Fruit fly (Drosophila melanogaster) whole organism, embryonic: ENCODE measurements around the gene bora.

ENCODE experiments used
- Atf3 ChIP-seq: fragments of 200-800 bp; sonication (Bioruptor generic); optimal IDR thresholded peaks from 3 replicates; lab custom pipeline; 2016; ENCODE audit warnings: missing biosample characterization, missing genetic modification characterization
- Bdp1 ChIP-seq: fragments of 200-800 bp; sonication (Bioruptor generic); optimal IDR thresholded peaks from 3 replicates; lab custom pipeline; 2016; ENCODE audit warnings: missing biosample characterization, missing genetic modification characterization
- Bgb ChIP-seq: fragments of 200-800 bp; sonication (Bioruptor generic); IDR thresholded peaks from 2 replicates; pipeline ENCODE4 v1.3.6; 2022; ENCODE audit warnings: missing biosample characterization, missing genetic modification characterization; ENCODE audit not compliant: partially characterized antibody
- CG10267 ChIP-seq: fragments of 200-800 bp; sonication (Bioruptor generic); optimal IDR thresholded peaks from 2 replicates; lab custom pipeline; 2018; ENCODE audit warnings: missing biosample characterization, mild to moderate bottlenecking, missing genetic modification characterization, moderate library complexity
- CG11560 ChIP-seq: fragments of 200-800 bp; sonication (Bioruptor generic); IDR thresholded peaks from 3 replicates; pipeline ENCODE4 v1.3.6; 2022; ENCODE audit warnings: missing biosample characterization, missing genetic modification characterization
- CG13424 ChIP-seq: fragments of 200-800 bp; sonication (Bioruptor generic); optimal IDR thresholded peaks from 2 replicates; lab custom pipeline; 2019; ENCODE audit warnings: missing biosample characterization, mild to moderate bottlenecking, missing genetic modification characterization, moderate library complexity
- CG14014 ChIP-seq: fragments of 200-800 bp; sonication (Bioruptor generic); IDR thresholded peaks from 2 replicates; pipeline ENCODE4 v1.3.6; 2022; ENCODE audit warnings: missing biosample characterization, missing genetic modification characterization
- CG14860 ChIP-seq: fragments of 200-800 bp; sonication (Bioruptor generic); IDR thresholded peaks from 3 replicates; pipeline ENCODE4 v1.3.6; 2022; ENCODE audit warnings: missing biosample characterization, missing genetic modification characterization; ENCODE audit not compliant: partially characterized antibody
- CG16813 ChIP-seq: fragments of 200-800 bp; sonication (Bioruptor generic); IDR thresholded peaks from 3 replicates; pipeline ENCODE4 v1.3.6; 2022; ENCODE audit warnings: missing biosample characterization, missing genetic modification characterization; ENCODE audit not compliant: partially characterized antibody
- CG17612 ChIP-seq: fragments of 200-800 bp; sonication (Bioruptor generic); IDR thresholded peaks from 2 replicates; pipeline ENCODE4 v1.3.6; 2022; ENCODE audit warnings: missing biosample characterization, missing genetic modification characterization
- CG33213 ChIP-seq: fragments of 200-800 bp; sonication (Bioruptor generic); optimal IDR thresholded peaks from 3 replicates; lab custom pipeline; 2016; ENCODE audit warnings: missing biosample characterization, missing genetic modification characterization
- CG5180 ChIP-seq: fragments of 200-800 bp; sonication (Bioruptor generic); optimal IDR thresholded peaks from 3 replicates; lab custom pipeline; 2017; ENCODE audit warnings: missing biosample characterization, missing genetic modification characterization, mild to moderate bottlenecking, moderate library complexity, missing genetic modification reagents
- CG6254 ChIP-seq: fragments of 200-800 bp; sonication (Bioruptor generic); optimal IDR thresholded peaks from 3 replicates; lab custom pipeline; 2017; ENCODE audit warnings: mild to moderate bottlenecking, missing biosample characterization, missing genetic modification reagents, missing genetic modification characterization
- CG6272 ChIP-seq: fragments of 200-800 bp; sonication (Bioruptor generic); IDR thresholded peaks from 2 replicates; pipeline ENCODE4 v1.3.6; 2022; ENCODE audit warnings: missing biosample characterization, missing genetic modification characterization
- CG6791 ChIP-seq: fragments of 200-800 bp; sonication (Bioruptor generic); IDR thresholded peaks from 3 replicates; pipeline ENCODE4 v1.3.6; 2022; ENCODE audit warnings: missing biosample characterization, missing genetic modification characterization; ENCODE audit not compliant: partially characterized antibody
- CG7556 ChIP-seq: fragments of 200-800 bp; sonication (Bioruptor generic); optimal IDR thresholded peaks from 2 replicates; lab custom pipeline; 2017; ENCODE audit warnings: missing biosample characterization, mild to moderate bottlenecking, missing genetic modification characterization
- Dll ChIP-seq: fragments of 200-800 bp; sonication (Bioruptor generic); IDR thresholded peaks from 4 replicates; pipeline ENCODE4 v1.3.6; 2022; ENCODE audit warnings: missing biosample characterization, missing genetic modification characterization; ENCODE audit not compliant: partially characterized antibody
- Doc3 ChIP-seq: fragments of 200-800 bp; sonication (Bioruptor generic); IDR thresholded peaks from 3 replicates; pipeline ENCODE4 v1.3.6; 2022; ENCODE audit warnings: missing biosample characterization, missing genetic modification characterization; ENCODE audit not compliant: partially characterized antibody
- Gug ChIP-seq: fragments of 200-800 bp; sonication (Bioruptor generic); IDR thresholded peaks from 4 replicates; pipeline ENCODE4 v1.3.6; 2022; ENCODE audit warnings: missing biosample characterization, missing genetic modification characterization
- HLH4C ChIP-seq: fragments of 200-800 bp; sonication (Bioruptor generic); IDR thresholded peaks from 3 replicates; pipeline ENCODE4 v1.3.6; 2022; ENCODE audit warnings: missing biosample characterization, missing genetic modification characterization; ENCODE audit not compliant: partially characterized antibody
- HLHmδ ChIP-seq: fragments of 200-800 bp; sonication (Bioruptor generic); optimal IDR thresholded peaks from 2 replicates; lab custom pipeline; 2018; ENCODE audit warnings: missing biosample characterization, mild to moderate bottlenecking, missing genetic modification characterization, moderate library complexity
- Hmr ChIP-seq: fragments of 200-800 bp; sonication (Bioruptor generic); optimal IDR thresholded peaks from 3 replicates; lab custom pipeline; 2017; ENCODE audit warnings: mild to moderate bottlenecking, missing biosample characterization, missing genetic modification reagents, missing genetic modification characterization
- Lhr ChIP-seq: fragments of 200-800 bp; sonication (Bioruptor generic); optimal IDR thresholded peaks from 3 replicates; lab custom pipeline; 2017; ENCODE audit warnings: mild to moderate bottlenecking, missing biosample characterization, missing genetic modification reagents, missing genetic modification characterization
- Lpt ChIP-seq: fragments of >200 bp; optimal IDR thresholded peaks from 2 replicates; lab custom pipeline; 2018; ENCODE audit warnings: missing biosample characterization, missing genetic modification characterization
- MTF-1 ChIP-seq: fragments of 200-800 bp; sonication (Bioruptor generic); optimal IDR thresholded peaks from 2 replicates; lab custom pipeline; 2018; ENCODE audit warnings: missing biosample characterization, mild to moderate bottlenecking, missing genetic modification characterization, borderline replicate concordance
- Nf-YC ChIP-seq: fragments of 200-800 bp; optimal IDR thresholded peaks from 3 replicates; lab custom pipeline; 2019; ENCODE audit warnings: missing biosample characterization, mild to moderate bottlenecking, missing genetic modification characterization, moderate library complexity
- Xrp1 ChIP-seq: fragments of 200-800 bp; sonication (Bioruptor generic); IDR thresholded peaks from 2 replicates; pipeline ENCODE4 v1.3.6; 2022; ENCODE audit warnings: missing biosample characterization, missing genetic modification characterization
- chinmo ChIP-seq: fragments of 200-800 bp; sonication (Bioruptor generic); IDR thresholded peaks from 4 replicates; pipeline ENCODE4 v1.3.6; 2022; ENCODE audit warnings: missing biosample characterization, missing genetic modification characterization; ENCODE audit not compliant: partially characterized antibody
- chn ChIP-seq: fragments of 200-800 bp; sonication (Bioruptor generic); optimal IDR thresholded peaks from 2 replicates; lab custom pipeline; 2016; ENCODE audit warnings: missing biosample characterization, missing genetic modification characterization
- da ChIP-seq: fragments of 200-800 bp; sonication (Bioruptor generic); optimal IDR thresholded peaks from 2 replicates; lab custom pipeline; 2016; ENCODE audit warnings: missing biosample characterization, missing genetic modification characterization
- emc ChIP-seq: fragments of 200-800 bp; sonication (Bioruptor generic); optimal IDR thresholded peaks from 2 replicates; lab custom pipeline; 2016; ENCODE audit warnings: missing biosample characterization, missing genetic modification characterization
- eyg ChIP-seq: fragments of 200-800 bp; sonication (Bioruptor generic); optimal IDR thresholded peaks from 3 replicates; lab custom pipeline; 2016; ENCODE audit warnings: missing biosample characterization, missing genetic modification characterization
- insv ChIP-seq, 2 experiments: fragments of 200-800 bp; sonication (Bioruptor generic); optimal IDR thresholded peaks; 3 replicates each; lab custom pipeline; 2016 to 2018; ENCODE audit warnings: missing biosample characterization in 2 of 2, missing genetic modification characterization in 2 of 2
- inv ChIP-seq: fragments of 200-800 bp; sonication (Bioruptor generic); IDR thresholded peaks from 2 replicates; pipeline ENCODE4 v1.3.6; 2022; ENCODE audit warnings: missing biosample characterization, missing genetic modification characterization; ENCODE audit not compliant: partially characterized antibody
- mld ChIP-seq: fragments of 200-800 bp; sonication (Bioruptor generic); IDR thresholded peaks from 3 replicates; pipeline ENCODE4 v1.3.6; 2022; ENCODE audit warnings: missing biosample characterization, missing genetic modification characterization; ENCODE audit not compliant: partially characterized antibody
- p53 ChIP-seq: fragments of 200-800 bp; sonication (Bioruptor generic); optimal IDR thresholded peaks from 2 replicates; lab custom pipeline; 2016; ENCODE audit warnings: missing biosample characterization, missing genetic modification characterization
- pan ChIP-seq, 4 experiments: fragments of >200 bp in 3 of 4; fragments of 200-800 bp in 1 of 4; sonication (Bioruptor generic) in 1 of 4; optimal IDR thresholded peaks in 3 of 4; IDR thresholded peaks in 1 of 4; 2 replicates each; pipeline versions ENCODE4 v1.3.6 to Lab custom; 2017 to 2022; ENCODE audit warnings: missing biosample characterization in 2 of 4, missing genetic modification characterization in 2 of 4, mixed read lengths in 1 of 4
- pros ChIP-seq: fragments of 200-800 bp; sonication (Bioruptor generic); optimal IDR thresholded peaks from 3 replicates; lab custom pipeline; 2019; ENCODE audit warnings: missing biosample characterization, mild to moderate bottlenecking, missing genetic modification characterization, moderate library complexity
- repo ChIP-seq: fragments of 200-800 bp; sonication (Bioruptor generic); optimal IDR thresholded peaks from 2 replicates; lab custom pipeline; 2016; ENCODE audit warnings: missing biosample characterization, missing genetic modification characterization
- ro ChIP-seq: fragments of 200-800 bp; sonication (Bioruptor generic); IDR thresholded peaks from 2 replicates; pipeline ENCODE4 v1.3.6; 2022; ENCODE audit warnings: missing biosample characterization, missing genetic modification characterization
- seq ChIP-seq: fragments of 200-800 bp; sonication (Bioruptor generic); IDR thresholded peaks from 2 replicates; pipeline ENCODE4 v1.3.6; 2022; ENCODE audit warnings: missing biosample characterization, missing genetic modification characterization
- tio ChIP-seq: fragments of 200-800 bp; sonication (Bioruptor generic); optimal IDR thresholded peaks from 2 replicates; lab custom pipeline; 2017; ENCODE audit warnings: missing biosample characterization, missing genetic modification characterization, inconsistent platforms
- trh ChIP-seq: fragments of 200-800 bp; sonication (Bioruptor generic); optimal IDR thresholded peaks from 2 replicates; lab custom pipeline; 2016; ENCODE audit warnings: missing biosample characterization, missing genetic modification characterization
- vnd ChIP-seq: fragments of 200-800 bp; sonication (Bioruptor generic); IDR thresholded peaks from 3 replicates; pipeline ENCODE4 v1.3.6; 2022; ENCODE audit warnings: missing biosample characterization, missing genetic modification characterization; ENCODE audit not compliant: partially characterized antibody
- zen2 ChIP-seq: fragments of 200-800 bp; sonication (Bioruptor generic); IDR thresholded peaks from 3 replicates; pipeline ENCODE4 v1.3.6; 2022; ENCODE audit warnings: missing biosample characterization, missing genetic modification characterization; ENCODE audit not compliant: partially characterized antibody

bora gene

DNA sequence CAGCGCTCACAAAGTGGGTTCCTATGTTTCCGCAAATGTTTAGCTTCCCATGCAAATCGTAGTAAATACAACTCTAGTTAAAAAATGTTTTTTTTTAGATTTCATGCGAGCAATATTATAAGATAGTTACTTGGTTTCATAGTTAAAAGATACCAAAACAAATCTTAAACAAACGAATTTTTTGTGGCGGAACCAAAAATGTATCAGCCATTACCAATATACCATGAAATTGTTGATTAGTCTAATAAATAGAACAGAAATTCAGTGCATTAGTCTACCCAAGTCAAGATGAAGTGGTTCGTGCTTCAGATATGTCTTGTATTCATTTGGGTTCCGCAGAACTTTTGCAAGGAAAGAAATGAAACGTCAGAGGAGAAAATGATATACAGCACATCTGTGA lies 10.9 kb upstream of the bora start, which contains the start of gene CG32199:
CG32199 (plus strand) TSS at position 301 of the 400 bp plus-strand sequence.
- TF ChIP-seq tio (GFP tag; lab: Kevin White, UChicago) (no peak), CG17612 (GFP tag; lab: Robert Waterston, UW) (no peak), emc (GFP tag; lab: Kevin White, UChicago) (no peak), MTF-1 (GFP tag; lab: Kevin White, UChicago) (no peak), CG6791 (GFP tag; lab: Robert Waterston, UW) (no peak), CG7556 (no peak), CG11560 (tag; lab: Robert Waterston, UW) (no peak), chinmo (GFP tag; lab: Robert Waterston, UW) (no peak), CG5180 (no peak), Lpt (GFP tag; lab: Kevin White, UChicago) (no peak), chn (GFP tag; lab: Kevin White, UChicago) (no peak), trh (no peak), CG13424 (no peak), pros (no peak), vnd (GFP tag; lab: Robert Waterston, UW) (no peak), Atf3 (GFP tag; lab: Kevin White, UChicago) (no peak), CG6272 (no peak)

DNA sequence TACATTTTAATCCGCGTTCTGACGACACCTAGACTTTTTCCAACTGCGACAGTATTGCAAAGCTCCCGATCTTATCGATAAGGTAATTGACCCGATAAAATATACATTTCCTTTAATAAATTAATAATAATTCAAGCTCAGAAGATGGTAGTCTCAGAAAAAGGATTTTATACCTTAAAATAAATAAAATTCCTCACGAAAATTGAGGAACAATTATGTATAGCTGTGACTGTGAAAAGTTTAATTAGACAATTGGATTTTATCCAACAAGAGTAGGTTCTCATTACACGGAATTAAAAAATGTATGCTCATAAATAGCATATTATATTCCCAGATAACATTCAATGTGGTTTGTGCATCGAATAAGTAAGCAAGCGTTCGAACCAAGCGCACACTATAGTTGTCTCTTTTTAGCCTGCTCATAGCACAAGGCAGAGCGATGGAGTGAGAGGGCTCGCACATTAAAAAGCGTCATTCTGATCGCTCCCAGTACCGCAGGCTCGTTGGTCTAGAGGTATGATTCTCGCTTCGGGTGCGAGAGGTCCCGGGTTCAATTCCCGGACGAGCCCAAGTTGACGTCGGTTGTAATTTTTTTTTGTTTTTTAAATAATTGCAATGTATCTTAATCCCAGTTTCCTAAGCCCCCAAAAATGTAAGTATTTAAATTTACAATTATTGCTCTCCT lies 4.5 kb upstream of the bora start, which contains the start of the genes CG13380 and CG4174:
CG13380 (minus strand) TSS at position 51 of the 685 bp plus-strand sequence.
CG4174 (minus strand) TSS at position 51 of the 685 bp plus-strand sequence.
- peak; percentile 18; the same call in 1 of the 2 replicates for TF ChIP-seq CG14014 (GFP tag; lab: Robert Waterston, UW)
- TF ChIP-seq HLHmδ = peak; percentile 0
- TF ChIP-seq chinmo (GFP tag; lab: Robert Waterston, UW) = peak; percentile 46; the same call in 2 of the 4 replicates
- TF ChIP-seq Dll = peak; percentile 51; the same call in 1 of the 4 replicates
- peak; percentile 36 for TF ChIP-seq p53 (GFP tag; lab: Kevin White, UChicago)
- TF ChIP-seq repo (GFP tag; lab: Kevin White, UChicago) = no peak
- peak; percentile 94 for TF ChIP-seq mld
- peak; percentile 90 for TF ChIP-seq Bgb (GFP tag; lab: Robert Waterston, UW)
- TF ChIP-seq ro (GFP tag; lab: Robert Waterston, UW) = no peak
- TF ChIP-seq CG6254 = peak; percentile 2
- peak in 1 of 2 experiments; percentile 96 for TF ChIP-seq insv (GFP tag; optimal IDR thresholded peaks at IDR 0.05; lab: Kevin White, UChicago)
- peak; percentile 20 for TF ChIP-seq CG10267 (tag; lab: Kevin White, UChicago)
- peak; percentile 46 for TF ChIP-seq Lhr (GFP tag; lab: Kevin White, UChicago)
- no peak for TF ChIP-seq tio (GFP tag; lab: Kevin White, UChicago)
- TF ChIP-seq Gug (GFP tag; lab: Robert Waterston, UW) = 0 out of 4 replicates have a peak, but pooled peaks have one; percentile 9
- peak; percentile 44 for TF ChIP-seq CG33213 (GFP tag; lab: Kevin White, UChicago)
- no peak for TF ChIP-seq Nf-YC
- TF ChIP-seq pan (optimal IDR thresholded peaks at IDR 0.05; lab: Kevin White, UChicago) = no peak
- TF ChIP-seq pan (GFP tag; optimal IDR thresholded peaks at IDR 0.05 in 1 of 2, IDR thresholded peaks at IDR 0.05 in 1 of 2) = peak in 1 of 2 experiments; percentile 44
- TF ChIP-seq inv (GFP tag; lab: Robert Waterston, UW) = peak; percentile 55; the same call in 1 of the 2 replicates
- TF ChIP-seq vnd (GFP tag; lab: Robert Waterston, UW) = peak; percentile 79
- TF ChIP-seq eyg (GFP tag; lab: Kevin White, UChicago) = no peak
- peak; percentile 31; the same call in 1 of the 3 replicates for TF ChIP-seq Doc3 (GFP tag; lab: Robert Waterston, UW)
- peak; percentile 85 for TF ChIP-seq HLH4C
- peak; percentile 87; the same call in 2 of the 3 replicates for TF ChIP-seq zen2 (GFP tag; lab: Robert Waterston, UW)
- peak; percentile 100 for TF ChIP-seq Bdp1 (GFP tag; lab: Kevin White, UChicago)
- TF ChIP-seq CG14860 (GFP tag; lab: Robert Waterston, UW) = peak; percentile 92
- TF ChIP-seq da = no peak
- TF ChIP-seq Xrp1 (GFP tag; lab: Robert Waterston, UW) = peak; percentile 16; the same call in 1 of the 2 replicates
- no peak for TF ChIP-seq Hmr
- peak; percentile 92 for TF ChIP-seq CG16813
- TF ChIP-seq seq (GFP tag; lab: Robert Waterston, UW) = 0 out of 2 replicates have a peak, but pooled peaks have one; percentile 32
